Worm (Caenorhabditis elegans) whole organism, young adult: Measurements from ENCODE around the gene nstp-3.

Experiments used
- C06A6.2 ChIP-seq: fragments of 200-800 bp; sonication (Bioruptor generic); conservative IDR thresholded peaks from 2 replicates; pipeline ENCODE4 v1.3.6; 2022; ENCODE audit warnings: missing genetic modification characterization, missing compliant biosample characterization
- D2030.7 ChIP-seq: fragments of 200-800 bp; sonication (Bioruptor generic); IDR thresholded peaks from 2 replicates; pipeline ENCODE4 v1.3.6; 2022; ENCODE audit warnings: missing genetic modification reagents, missing genetic modification characterization, missing compliant biosample characterization
- F52B5.7 ChIP-seq: sonication (generic microtip); optimal IDR thresholded peaks from 2 replicates; lab custom pipeline; 2016; ENCODE audit warnings: mild to moderate bottlenecking, missing genetic modification characterization, missing compliant biosample characterization
- F57A8.1 ChIP-seq: fragments of 200-800 bp; sonication (Bioruptor generic); optimal IDR thresholded peaks from 2 replicates; lab custom pipeline; 2018; ENCODE audit warnings: mild to moderate bottlenecking, missing genetic modification characterization, moderate library complexity, missing compliant biosample characterization
- K11D2.4 ChIP-seq: fragments of 200-800 bp; sonication (Bioruptor generic); IDR thresholded peaks from 2 replicates; pipeline ENCODE4 v1.3.6; 2022; ENCODE audit warnings: missing genetic modification reagents, missing genetic modification characterization, missing compliant biosample characterization
- Y53F4B.3 ChIP-seq: fragments of 200-800 bp; sonication (Bioruptor generic); IDR thresholded peaks from 2 replicates; pipeline ENCODE4 v1.3.6; 2022; ENCODE audit warnings: missing genetic modification reagents, missing genetic modification characterization, missing compliant biosample characterization
- Y53G8AR.9 ChIP-seq: fragments of 200-800 bp; sonication (Bioruptor generic); conservative IDR thresholded peaks from 2 replicates; pipeline ENCODE4 v1.3.6; 2022; ENCODE audit warnings: missing genetic modification reagents, missing genetic modification characterization, missing compliant biosample characterization
- Y67H2A.10 ChIP-seq: fragments of 200-800 bp; sonication (Bioruptor generic); conservative IDR thresholded peaks from 2 replicates; pipeline ENCODE4 v1.3.6; 2022; ENCODE audit warnings: missing genetic modification reagents, missing genetic modification characterization, missing compliant biosample characterization
- ZK185.1 ChIP-seq: sonication (generic microtip); optimal IDR thresholded peaks from 2 replicates; lab custom pipeline; 2016; ENCODE audit warnings: mild to moderate bottlenecking, missing genetic modification characterization, missing compliant biosample characterization; ENCODE audit not compliant: poor library complexity, severe bottlenecking
- aptf-2 ChIP-seq: fragments of 200-800 bp; sonication (Bioruptor generic); conservative IDR thresholded peaks from 2 replicates; pipeline ENCODE4 v1.3.6; 2022; ENCODE audit warnings: missing genetic modification reagents, missing genetic modification characterization, missing compliant biosample characterization
- aptf-3 ChIP-seq: fragments of 200-800 bp; sonication (Bioruptor generic); IDR thresholded peaks from 2 replicates; pipeline ENCODE4 v1.3.6; 2022; ENCODE audit warnings: missing genetic modification characterization, missing compliant biosample characterization
- atf-7 ChIP-seq: sonication (generic microtip); optimal IDR thresholded peaks from 2 replicates; lab custom pipeline; 2017; ENCODE audit warnings: mild to moderate bottlenecking, missing genetic modification characterization, missing compliant biosample characterization
- attf-5 ChIP-seq: fragments of 200-800 bp; sonication (Bioruptor generic); optimal IDR thresholded peaks from 2 replicates; lab custom pipeline; 2018; ENCODE audit warnings: mild to moderate bottlenecking, missing genetic modification characterization, missing compliant biosample characterization
- ceh-40 ChIP-seq: fragments of 200-800 bp; sonication (Bioruptor generic); IDR thresholded peaks from 2 replicates; pipeline ENCODE4 v1.3.6; 2022; ENCODE audit warnings: missing genetic modification characterization, missing compliant biosample characterization
- ceh-79 ChIP-seq: sonication (generic microtip); optimal IDR thresholded peaks from 2 replicates; lab custom pipeline; 2017; ENCODE audit warnings: mild to moderate bottlenecking, missing genetic modification characterization, missing compliant biosample characterization
- dpff-1 ChIP-seq: sonication (generic microtip); optimal IDR thresholded peaks from 2 replicates; lab custom pipeline; 2017; ENCODE audit warnings: mild to moderate bottlenecking, missing genetic modification characterization, missing compliant biosample characterization
- efl-1 ChIP-seq: fragments of 150-350 bp; optimal IDR thresholded peaks from 2 replicates; lab custom pipeline; 2014; ENCODE audit warnings: missing biosample characterization, missing genetic modification reagents, missing genetic modification characterization
- egl-44 ChIP-seq: fragments of 200-800 bp; sonication (Bioruptor generic); IDR thresholded peaks from 2 replicates; pipeline ENCODE4 v1.3.6; 2022; ENCODE audit warnings: missing genetic modification reagents, missing genetic modification characterization, missing compliant biosample characterization
- ekl-4 ChIP-seq: fragments of 200-800 bp; sonication (Bioruptor generic); IDR thresholded peaks from 2 replicates; pipeline ENCODE4 v1.3.6; 2022; ENCODE audit warnings: missing genetic modification reagents, missing genetic modification characterization, missing compliant biosample characterization
- him-1 ChIP-seq: sonication (generic microtip); optimal IDR thresholded peaks from 2 replicates; lab custom pipeline; 2016; ENCODE audit warnings: missing genotype, missing genetic modification reagents, missing genetic modification characterization, missing compliant biosample characterization
- hmg-1.2 ChIP-seq: fragments of 200-800 bp; sonication (Bioruptor generic); IDR thresholded peaks from 2 replicates; pipeline ENCODE4 v1.3.6; 2022; ENCODE audit warnings: missing genetic modification reagents, missing genetic modification characterization, missing compliant biosample characterization
- hrde-1 ChIP-seq: sonication (generic microtip); optimal IDR thresholded peaks from 2 replicates; lab custom pipeline; 2016; ENCODE audit warnings: missing genetic modification characterization, mild to moderate bottlenecking, missing compliant biosample characterization, moderate library complexity, missing genotype, missing genetic modification reagents, borderline replicate concordance
- hsf-1 ChIP-seq: fragments of 200-800 bp; sonication (Bioruptor generic); IDR thresholded peaks from 2 replicates; pipeline ENCODE4 v1.3.6; 2022; ENCODE audit warnings: missing genetic modification reagents, missing genetic modification characterization, missing compliant biosample characterization
- lag-1 ChIP-seq: fragments of 200-800 bp; sonication (Bioruptor generic); IDR thresholded peaks from 2 replicates; pipeline ENCODE4 v1.3.6; 2022; ENCODE audit warnings: missing genetic modification reagents, missing genetic modification characterization, missing compliant biosample characterization
- let-607 ChIP-seq, 2 experiments: fragments of 200-800 bp in 1 of 2; sonication (Bioruptor generic) in 1 of 2; sonication (generic microtip) in 1 of 2; optimal IDR thresholded peaks; 2 replicates each; lab custom pipeline; 2016 to 2018; ENCODE audit warnings: mild to moderate bottlenecking in 2 of 2, missing compliant biosample characterization in 2 of 2, missing genetic modification characterization in 2 of 2, moderate library complexity in 2 of 2, missing genotype in 1 of 2
- lir-1 ChIP-seq: fragments of 200-800 bp; sonication (Bioruptor generic); conservative IDR thresholded peaks from 2 replicates; pipeline ENCODE4 v1.3.6; 2022; ENCODE audit warnings: missing genetic modification reagents, missing genetic modification characterization, missing compliant biosample characterization
- nfya-1 ChIP-seq: sonication (generic microtip); optimal IDR thresholded peaks from 2 replicates; lab custom pipeline; 2017; ENCODE audit warnings: antibody characterized with exemption, missing compliant biosample characterization, missing genetic modification characterization, borderline replicate concordance; ENCODE audit not compliant: insufficient read depth
- nfyb-1 ChIP-seq: fragments of 200-800 bp; sonication (Bioruptor generic); IDR thresholded peaks from 2 replicates; pipeline ENCODE4 v1.3.6; 2022; ENCODE audit warnings: missing genetic modification reagents, missing genetic modification characterization, missing compliant biosample characterization
- nhr-80 ChIP-seq: sonication (generic microtip); optimal IDR thresholded peaks from 2 replicates; lab custom pipeline; 2016; ENCODE audit warnings: missing genetic modification characterization, missing compliant biosample characterization
- nhr-90 ChIP-seq: sonication (generic microtip); optimal IDR thresholded peaks from 2 replicates; lab custom pipeline; 2016; ENCODE audit warnings: missing genotype, mild to moderate bottlenecking, missing genetic modification characterization, missing compliant biosample characterization
- repo-1 ChIP-seq: sonication (generic microtip); optimal IDR thresholded peaks from 2 replicates; lab custom pipeline; 2017; ENCODE audit warnings: mild to moderate bottlenecking, missing genetic modification characterization, missing compliant biosample characterization
- rpc-1 ChIP-seq, 2 experiments: fragments of 150-350 bp in 1 of 2; sonication (generic microtip) in 1 of 2; optimal IDR thresholded peaks; 2 replicates each; lab custom pipeline; 2014 to 2018; ENCODE audit warnings: missing biosample characterization in 1 of 2, missing genetic modification characterization in 1 of 2, missing genetic modification reagents in 1 of 2, missing genotype in 1 of 2
- snpc-1.1 ChIP-seq: sonication (generic microtip); optimal IDR thresholded peaks from 2 replicates; lab custom pipeline; 2017; ENCODE audit warnings: missing genetic modification characterization, mild to moderate bottlenecking, missing compliant biosample characterization, antibody characterized with exemption, moderate library complexity, missing genotype, missing genetic modification reagents; ENCODE audit not compliant: insufficient read depth
- snpc-4 ChIP-seq, 5 experiments: fragments of 150-350 bp in 1 of 5; sonication (generic microtip) in 4 of 5; optimal IDR thresholded peaks; 2 replicates each; lab custom pipeline; 2014 to 2018; ENCODE audit warnings: missing genetic modification characterization in 5 of 5, missing biosample characterization in 3 of 5, antibody characterized with exemption in 2 of 5, mild to moderate bottlenecking in 2 of 5, missing compliant biosample characterization in 2 of 5, missing genotype in 2 of 5, moderate library complexity in 2 of 5, missing genetic modification reagents in 1 of 5
- somi-1 ChIP-seq: fragments of 200-800 bp; sonication (Bioruptor generic); optimal IDR thresholded peaks from 2 replicates; lab custom pipeline; 2018; ENCODE audit warnings: mild to moderate bottlenecking, missing genetic modification characterization, missing compliant biosample characterization
- sptf-2 ChIP-seq: fragments of 200-800 bp; sonication (Bioruptor generic); optimal IDR thresholded peaks from 2 replicates; lab custom pipeline; 2018; ENCODE audit warnings: mild to moderate bottlenecking, missing genetic modification characterization, missing compliant biosample characterization
- tbp1 ChIP-seq: fragments of 200-800 bp; sonication (Bioruptor generic); optimal IDR thresholded peaks from 2 replicates; lab custom pipeline; 2018; ENCODE audit warnings: mild to moderate bottlenecking, missing genetic modification characterization, missing compliant biosample characterization
- tbx-9 ChIP-seq: sonication (generic microtip); optimal IDR thresholded peaks from 2 replicates; lab custom pipeline; 2016; ENCODE audit warnings: borderline replicate concordance, missing genetic modification characterization, inconsistent platforms, missing compliant biosample characterization
- unc-130 ChIP-seq: sonication (generic microtip); optimal IDR thresholded peaks from 2 replicates; lab custom pipeline; 2016; ENCODE audit warnings: missing genetic modification reagents, missing genetic modification characterization, missing compliant biosample characterization
- ztf-22 ChIP-seq: fragments of 200-800 bp; sonication (Bioruptor generic); optimal IDR thresholded peaks from 2 replicates; lab custom pipeline; 2018; ENCODE audit warnings: mild to moderate bottlenecking, missing genetic modification characterization, moderate library complexity, missing compliant biosample characterization
- ztf-28 ChIP-seq: fragments of 200-800 bp; sonication (Bioruptor generic); IDR thresholded peaks from 2 replicates; pipeline ENCODE4 v1.3.6; 2022; ENCODE audit warnings: missing genetic modification reagents, missing genetic modification characterization, missing compliant biosample characterization
- ztf-6 ChIP-seq: fragments of 200-800 bp; sonication (Bioruptor generic); IDR thresholded peaks from 2 replicates; pipeline ENCODE4 v1.3.6; 2022; ENCODE audit warnings: missing genetic modification reagents, missing genetic modification characterization, missing compliant biosample characterization

The nstp-3 gene

ce11 chrV:5844349-5844760 lies 46.3 kb upstream of the nstp-3 start (continued):
- TF ChIP-seq somi-1 (GFP tag; lab: Kevin White, UChicago) (peak; percentile 78), ekl-4 (GFP tag; lab: Robert Waterston, UW) (peak; percentile 44; the same call in 1 of the 2 replicates), aptf-2 (GFP tag; lab: Robert Waterston, UW) (no peak), hrde-1 (tag; lab: Kevin White, UChicago) (no peak), F52B5.7 (tag; lab: Kevin White, UChicago) (no peak), tbp1 (peak; percentile 56), Y67H2A.10 (GFP tag; lab: Robert Waterston, UW) (peak; percentile 63), let-607 (tag; optimal IDR thresholded peaks at IDR 0.05; lab: Kevin White, UChicago) (peak in 1 of 2 experiments; percentile 15), dpff-1 (tag; lab: Kevin White, UChicago) (peak; percentile 12)

ce11 chrV:5843415-5844337 lies 45.6 kb upstream of the nstp-3 start:
- TF ChIP-seq ztf-28 (GFP tag; lab: Robert Waterston, UW) (0 out of 2 replicates have a peak, but pooled peaks have one; percentile 77), efl-1 (GFP tag; lab: Kevin White, UChicago) (no peak), repo-1 (tag; lab: Kevin White, UChicago) (peak; percentile 6), C06A6.2 (GFP tag; lab: Robert Waterston, UW) (no peak), him-1 (tag; lab: Kevin White, UChicago) (no peak), sptf-2 (no peak), unc-130 (GFP tag; lab: Kevin White, UChicago) (no peak), nfyb-1 (GFP tag; lab: Robert Waterston, UW) (no peak), Y53F4B.3 (GFP tag; lab: Robert Waterston, UW) (no peak), atf-7 (tag; lab: Kevin White, UChicago) (no peak), K11D2.4 (GFP tag; lab: Robert Waterston, UW) (peak; percentile 56), ztf-22 (GFP tag; lab: Kevin White, UChicago) (no peak), Y53G8AR.9 (GFP tag; lab: Robert Waterston, UW) (peak; percentile 67; the same call in 1 of the 2 replicates), nhr-90 (no peak), nhr-80 (tag; lab: Kevin White, UChicago) (peak; percentile 78), attf-5 (peak; percentile 19), lir-1 (GFP tag; lab: Robert Waterston, UW) (peak; percentile 32; the same call in 1 of the 2 replicates), lag-1 (GFP tag; lab: Robert Waterston, UW) (0 out of 2 replicates have a peak, but pooled peaks have one; percentile 31), snpc-1.1 (tag; lab: Kevin White, UChicago) (no peak), tbx-9 (tag; lab: Kevin White, UChicago) (no peak), F57A8.1 (GFP tag; lab: Kevin White, UChicago) (no peak), F52B5.7 (tag; lab: Kevin White, UChicago) (no peak), D2030.7 (GFP tag; lab: Robert Waterston, UW) (no peak), ZK185.1 (tag; lab: Kevin White, UChicago) (no peak), ztf-6 (GFP tag; lab: Robert Waterston, UW) (no peak), egl-44 (GFP tag; lab: Robert Waterston, UW) (peak; percentile 60; the same call in 1 of the 2 replicates), aptf-3 (no peak), ceh-40 (no peak), ceh-79 (no peak), dpff-1 (tag; lab: Kevin White, UChicago) (no peak), snpc-4 (GFP tag; optimal IDR thresholded peaks at IDR 0.05; lab: Kevin White, UChicago) (no peak), snpc-4 (tag; optimal IDR thresholded peaks at IDR 0.05; lab: Kevin White, UChicago) (no peak), hmg-1.2 (GFP tag; lab: Robert Waterston, UW) (no peak), tbp1 (peak; percentile 12), rpc-1 (optimal IDR thresholded peaks at IDR 0.05; lab: Kevin White, UChicago) (no peak), rpc-1 (tag; optimal IDR thresholded peaks at IDR 0.05; lab: Kevin White, UChicago) (no peak), nfya-1 (tag; lab: Kevin White, UChicago) (no peak), hsf-1 (no peak)
